Worm (Caenorhabditis elegans): ENCODE data around the gene C03A7.2.

- TF ChIP-seq T22C8.4 (GFP tag; IDR thresholded peaks at IDR 0.05) (no peak), tab-1 (GFP tag; IDR thresholded peaks at IDR 0.05) (no peak), ref-1 (GFP tag; conservative IDR thresholded peaks at IDR 0.05) (no peak), med-1 (GFP tag; optimal IDR thresholded peaks at IDR 0.05; ENCODE audit: insufficient read depth) (no peak), klf-2 (GFP tag; conservative IDR thresholded peaks at IDR 0.05) (no peak), flt-1 (GFP tag; IDR thresholded peaks at IDR 0.05) (no peak), cog-1 (tag; optimal IDR thresholded peaks at IDR 0.05) (no peak), ztf-23 (GFP tag; IDR thresholded peaks at IDR 0.05) (no peak)
Observed at ce11 chrV:5146394-5146793, 35.3 kb upstream of the C03A7.2 start, which contains the start of gene F14F9.6.
